Worm (Caenorhabditis elegans) whole organism, late embryonic: ENCODE measurements around the gene C46G7.1.

Experiments
- F13H6.1 ChIP-seq: sonication (generic microtip); optimal IDR thresholded peaks from 2 replicates; lab custom pipeline; 2016; ENCODE audit warnings: missing genetic modification characterization, missing compliant biosample characterization
- ceh-34 ChIP-seq: sonication (generic microtip); optimal IDR thresholded peaks from 2 replicates; lab custom pipeline; 2016; ENCODE audit warnings: mild to moderate bottlenecking, missing genetic modification characterization, missing compliant biosample characterization
- dmd-4 ChIP-seq: sonication (generic microtip); optimal IDR thresholded peaks from 2 replicates; lab custom pipeline; 2016; ENCODE audit warnings: borderline replicate concordance, missing genetic modification characterization, missing compliant biosample characterization
- dve-1 ChIP-seq: sonication (generic microtip); optimal IDR thresholded peaks from 2 replicates; lab custom pipeline; 2017; ENCODE audit warnings: antibody characterized with exemption, mild to moderate bottlenecking, missing genetic modification characterization, missing compliant biosample characterization
- elt-2 ChIP-seq: sonication (generic microtip); optimal IDR thresholded peaks from 2 replicates; lab custom pipeline; 2016; ENCODE audit warnings: missing genetic modification reagents, missing genetic modification characterization, missing compliant biosample characterization
- fkh-10 ChIP-seq: fragments of 150-350 bp; optimal IDR thresholded peaks from 2 replicates; lab custom pipeline; 2014; ENCODE audit warnings: missing biosample characterization, missing genetic modification reagents, missing genetic modification characterization
- hlh-13 ChIP-seq: fragments of 200-800 bp; sonication (Bioruptor generic); optimal IDR thresholded peaks from 2 replicates; lab custom pipeline; 2018; ENCODE audit warnings: mild to moderate bottlenecking, missing genetic modification characterization, missing compliant biosample characterization
- sdc-2 ChIP-seq: sonication (generic microtip); optimal IDR thresholded peaks from 2 replicates; lab custom pipeline; 2016; ENCODE audit warnings: missing genotype, missing genetic modification characterization, missing compliant biosample characterization
- syd-9 ChIP-seq: sonication (generic microtip); optimal IDR thresholded peaks from 2 replicates; lab custom pipeline; 2016; ENCODE audit warnings: mild to moderate bottlenecking, missing genetic modification characterization, moderate library complexity, missing compliant biosample characterization
- ztf-16 ChIP-seq: sonication (generic microtip); optimal IDR thresholded peaks from 2 replicates; lab custom pipeline; 2017; ENCODE audit warnings: missing genetic modification characterization, missing compliant biosample characterization

DNA sequence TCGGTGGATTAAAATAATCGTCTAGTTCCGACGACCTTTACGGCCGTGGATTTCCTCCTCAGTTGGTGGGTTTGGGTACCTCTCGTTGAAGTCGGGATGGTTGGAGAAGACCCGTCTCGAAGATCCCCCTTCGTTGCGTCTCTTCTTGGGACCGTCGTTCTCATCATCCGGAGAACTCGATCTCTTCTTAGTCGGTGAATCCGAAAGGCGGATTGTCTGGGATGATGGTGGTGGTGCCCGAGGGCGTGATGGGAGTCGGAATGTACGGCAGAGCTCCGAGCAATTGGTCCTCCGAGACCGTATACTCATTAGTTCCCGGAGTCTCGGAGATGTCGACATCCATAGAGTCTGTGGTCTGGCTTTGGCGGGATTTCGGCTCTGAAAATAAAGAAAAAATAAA is 7.5 kb upstream of the C46G7.1 start:
- TF ChIP-seq elt-2 (tag; lab: Kevin White, UChicago) (no peak), ztf-16 (tag; lab: Kevin White, UChicago) (no peak), F13H6.1 (no peak), fkh-10 (GFP tag; lab: Kevin White, UChicago) (no peak), dmd-4 (tag; lab: Kevin White, UChicago) (no peak), dve-1 (tag; lab: Kevin White, UChicago) (no peak), hlh-13 (GFP tag; lab: Kevin White, UChicago) (no peak), sdc-2 (tag; lab: Kevin White, UChicago) (no peak), ceh-34 (no peak), syd-9 (tag; lab: Kevin White, UChicago) (no peak)
